Worm (Caenorhabditis elegans): ENCODE data around the gene cyp-33C12.

DNA sequence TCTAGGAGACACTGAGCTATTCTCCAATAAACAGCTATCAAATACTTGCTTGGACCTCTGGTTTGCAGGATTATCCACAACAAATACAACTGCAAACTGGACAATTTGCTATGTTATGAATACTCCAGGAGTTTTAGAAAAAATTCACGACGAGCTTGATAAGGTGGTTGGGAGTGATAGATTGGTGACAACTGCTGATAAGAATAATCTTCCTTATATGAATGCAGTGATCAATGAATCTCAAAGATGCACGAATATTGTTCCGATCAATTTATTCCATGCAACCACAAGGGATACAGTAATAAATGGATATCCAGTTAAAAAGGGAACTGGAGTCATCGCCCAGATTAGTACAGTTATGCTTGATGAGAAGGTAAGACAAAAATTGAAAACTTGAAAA lies 47.6 kb upstream of the cyp-33C12 start:
- TF ChIP-seq T23F11.4 (GFP tag; optimal IDR thresholded peaks at IDR 0.05) (no peak), fkh-10 (GFP tag; optimal IDR thresholded peaks at IDR 0.05) (no peak), eyg-1 (tag; optimal IDR thresholded peaks at IDR 0.05) (no peak), ama-1 (optimal IDR thresholded peaks at IDR 0.05) (no peak), npax-4 (tag; optimal IDR thresholded peaks at IDR 0.05) (no peak), ceh-6 (GFP tag; optimal IDR thresholded peaks at IDR 0.05) (no peak), fax-1 (tag; optimal IDR thresholded peaks at IDR 0.05) (no peak), ceh-22 (tag; optimal IDR thresholded peaks at IDR 0.05) (no peak), rnt-1 (tag; optimal IDR thresholded peaks at IDR 0.05) (no peak), pqm-1 (tag; optimal IDR thresholded peaks at IDR 0.05) (no peak)
